Fruit fly (Drosophila melanogaster) whole organism: ENCODE measurements around the gene eg.

Experiments
- CG8478 ChIP-seq: fragments of >200 bp; optimal IDR thresholded peaks from 2 replicates; lab custom pipeline; 2018; ENCODE audit warnings: inconsistent platforms
- Dll ChIP-seq: fragments of >200 bp; optimal IDR thresholded peaks from 2 replicates; lab custom pipeline; 2017
- EcR ChIP-seq, 2 experiments: fragments of >200 bp; optimal IDR thresholded peaks; 2 replicates each; lab custom pipeline; 2017; ENCODE audit warnings: missing biosample characterization in 2 of 2, missing genetic modification characterization in 2 of 2, missing genetic modification reagents in 2 of 2
- pan ChIP-seq: fragments of >200 bp; optimal IDR thresholded peaks from 2 replicates; lab custom pipeline; 2017
- psq ChIP-seq: fragments of >200 bp; optimal IDR thresholded peaks from 2 replicates; lab custom pipeline; 2017
- usp ChIP-seq: fragments of >200 bp; optimal IDR thresholded peaks from 2 replicates; lab custom pipeline; 2017; ENCODE audit warnings: missing biosample characterization, missing genetic modification characterization, mixed read lengths

The eg gene

DNA sequence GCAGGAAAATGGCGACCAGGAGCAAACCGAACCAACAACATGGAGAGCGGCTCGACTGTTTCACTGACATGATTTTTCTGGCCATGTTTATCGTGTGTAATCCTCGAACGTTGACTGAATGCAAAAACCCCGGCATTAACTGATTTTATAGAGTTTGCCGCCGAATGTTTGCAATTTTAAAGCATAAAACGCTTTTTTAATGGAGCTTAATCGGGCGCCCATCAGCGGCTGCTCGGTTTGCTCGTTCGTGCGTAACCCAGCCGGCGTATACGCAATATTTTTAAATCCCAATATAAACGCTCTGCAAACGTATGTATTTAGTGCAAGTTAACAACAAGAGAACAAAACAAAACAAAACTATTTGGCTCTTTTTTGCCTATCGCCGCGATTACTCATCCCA is 33.8 kb downstream of the eg start, which contains the start of gene CG14563:
TSS of gene CG14563 (minus strand) at position 101 of the 400 bp plus-strand sequence.
- TF ChIP-seq usp (GFP tag; lab: Kevin White, UChicago): no peak
- no peak for TF ChIP-seq CG8478
- no peak for TF ChIP-seq pan (lab: Kevin White, UChicago)
- no peak for TF ChIP-seq Dll (lab: Kevin White, UChicago)
- no peak for TF ChIP-seq EcR (GFP tag; optimal IDR thresholded peaks at IDR 0.05; lab: Kevin White, UChicago)
- TF ChIP-seq psq (lab: Kevin White, UChicago): no peak

DNA sequence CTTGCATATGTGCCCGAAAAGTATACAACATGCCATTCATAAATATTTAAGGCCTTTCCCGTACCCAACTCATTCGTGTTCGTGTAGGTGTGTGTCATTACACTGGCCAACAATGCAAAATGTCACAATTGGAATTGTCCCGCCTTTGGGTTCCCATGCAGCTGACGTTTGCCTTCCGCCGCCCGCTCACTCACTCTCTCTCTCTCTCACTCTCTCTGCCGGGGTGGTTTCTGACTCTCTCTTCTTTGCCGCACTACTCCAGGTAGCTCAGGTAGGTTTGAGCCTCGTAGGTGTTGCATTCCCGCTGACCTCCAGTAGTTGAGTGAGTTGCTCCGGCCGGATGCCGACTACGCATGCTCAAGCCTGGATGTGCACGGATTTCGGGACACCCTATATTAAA is 34.8 kb downstream of the eg start:
- TF ChIP-seq Dll (lab: Kevin White, UChicago) (no peak), usp (GFP tag; lab: Kevin White, UChicago) (no peak)

DNA sequence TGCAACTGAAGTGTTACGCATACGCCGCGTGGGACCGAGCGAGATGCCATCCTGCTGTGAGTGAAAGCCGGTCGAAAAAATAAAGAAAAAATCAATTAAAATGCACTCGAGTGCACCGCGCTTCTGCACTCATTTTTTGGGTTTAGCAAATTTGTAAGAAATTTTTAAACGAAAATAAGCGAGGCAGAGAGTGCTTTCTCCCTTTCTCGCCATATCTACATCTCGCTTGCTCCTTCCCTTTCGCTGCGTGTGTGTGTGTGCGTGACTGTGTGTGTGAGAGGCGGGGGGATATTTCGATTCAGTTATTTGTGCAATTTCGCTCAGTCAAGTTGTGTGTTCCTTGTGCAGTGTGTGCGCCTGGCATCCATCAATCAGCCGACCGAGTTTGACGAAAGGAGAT is 36.0 kb downstream of the eg start, which contains the start of gene mub:
TSS of gene mub (plus strand) at position 301 of the 400 bp plus-strand sequence.
- no peak for TF ChIP-seq pan (lab: Kevin White, UChicago)
- no peak for TF ChIP-seq psq (lab: Kevin White, UChicago)

DNA sequence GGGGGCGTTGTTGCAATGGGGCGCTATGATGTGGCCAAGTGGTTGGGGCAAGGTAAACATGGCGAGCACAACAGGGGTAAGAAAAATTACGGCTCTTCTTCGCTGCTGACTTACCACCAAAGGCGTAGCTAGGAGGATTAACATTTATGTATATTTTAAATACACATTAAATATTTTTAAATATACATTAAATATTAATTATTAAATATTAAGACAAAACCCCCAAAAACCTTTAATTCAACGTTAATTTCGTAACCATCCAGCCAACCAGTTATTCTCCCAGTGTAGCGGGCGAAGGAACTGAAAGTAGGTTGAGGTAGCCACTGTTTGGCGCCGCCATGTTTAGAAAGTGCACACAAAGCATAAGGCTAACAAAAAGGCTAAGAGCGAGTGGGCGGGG is 38.1 kb downstream of the eg start:
- no peak for TF ChIP-seq EcR (GFP tag; optimal IDR thresholded peaks at IDR 0.05; lab: Kevin White, UChicago)
- no peak for TF ChIP-seq Dll (lab: Kevin White, UChicago)
- no peak for TF ChIP-seq pan (lab: Kevin White, UChicago)
- no peak for TF ChIP-seq usp (GFP tag; lab: Kevin White, UChicago)
- TF ChIP-seq psq (lab: Kevin White, UChicago): no peak
- TF ChIP-seq CG8478: no peak

DNA sequence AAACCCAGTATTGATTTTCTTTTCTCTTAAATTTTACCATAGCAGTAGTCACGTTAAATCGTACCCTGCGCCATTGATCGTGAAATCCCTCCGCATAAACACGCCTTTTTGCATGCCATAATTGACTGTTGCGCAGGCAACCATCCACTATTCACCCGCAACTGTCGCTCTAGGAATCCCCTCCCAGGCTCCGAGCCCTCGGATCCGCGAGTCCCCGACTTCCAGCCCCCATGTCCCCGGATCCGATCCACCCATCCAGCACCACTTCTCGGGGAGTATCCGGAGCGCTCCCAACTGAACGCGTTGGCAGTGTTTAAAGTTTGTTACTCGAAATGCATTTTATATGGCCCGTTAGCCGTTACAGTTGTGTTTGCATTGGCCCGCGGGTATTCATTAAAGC is 39.8 kb downstream of the eg start:
- TF ChIP-seq psq (lab: Kevin White, UChicago): no peak
- TF ChIP-seq usp (GFP tag; lab: Kevin White, UChicago): no peak
- TF ChIP-seq CG8478: no peak
- TF ChIP-seq Dll (lab: Kevin White, UChicago): no peak
- no peak for TF ChIP-seq EcR (GFP tag; optimal IDR thresholded peaks at IDR 0.05; lab: Kevin White, UChicago)
- no peak for TF ChIP-seq pan (lab: Kevin White, UChicago)

DNA sequence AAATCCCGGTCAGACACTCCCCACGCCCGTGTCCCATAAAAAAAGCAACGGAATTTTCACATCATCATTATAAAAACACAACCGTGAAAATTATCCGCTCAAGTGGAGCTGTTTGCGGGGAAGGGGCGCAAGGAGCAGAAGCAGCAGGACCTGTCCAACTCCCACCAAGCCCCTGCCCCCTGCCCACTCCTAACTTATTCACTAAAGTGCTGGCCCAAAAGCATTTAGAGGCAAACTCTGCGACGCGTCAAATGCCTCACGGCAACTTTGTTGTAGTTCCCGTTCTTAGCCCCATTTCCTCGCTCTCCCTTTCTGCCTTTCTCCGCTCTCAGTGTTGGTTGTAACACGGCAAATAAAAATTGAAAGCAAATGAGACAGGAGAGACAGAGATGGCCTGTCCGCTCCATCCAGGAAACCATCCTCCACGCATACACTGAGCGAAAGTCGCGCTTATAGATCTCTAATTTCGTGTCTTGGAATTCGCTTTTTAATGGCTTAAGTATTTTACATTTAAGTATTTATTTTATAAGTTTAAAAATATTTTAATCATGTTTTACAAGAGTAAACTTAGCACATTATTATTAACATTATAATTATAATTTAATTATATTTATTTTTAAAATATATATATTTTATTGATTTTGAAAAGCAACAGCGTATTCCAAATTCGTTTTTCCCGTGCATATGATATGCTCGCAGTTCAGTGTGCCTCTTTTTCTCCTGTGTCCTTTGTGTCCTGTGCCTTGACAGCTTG is 51.0 kb downstream of the eg start:
- no peak for TF ChIP-seq usp (GFP tag; lab: Kevin White, UChicago)
- no peak for TF ChIP-seq pan (lab: Kevin White, UChicago)
- TF ChIP-seq psq (lab: Kevin White, UChicago): no peak
